Worm (Caenorhabditis elegans): ENCODE measurements around the gene Y41E3.13.

DNA sequence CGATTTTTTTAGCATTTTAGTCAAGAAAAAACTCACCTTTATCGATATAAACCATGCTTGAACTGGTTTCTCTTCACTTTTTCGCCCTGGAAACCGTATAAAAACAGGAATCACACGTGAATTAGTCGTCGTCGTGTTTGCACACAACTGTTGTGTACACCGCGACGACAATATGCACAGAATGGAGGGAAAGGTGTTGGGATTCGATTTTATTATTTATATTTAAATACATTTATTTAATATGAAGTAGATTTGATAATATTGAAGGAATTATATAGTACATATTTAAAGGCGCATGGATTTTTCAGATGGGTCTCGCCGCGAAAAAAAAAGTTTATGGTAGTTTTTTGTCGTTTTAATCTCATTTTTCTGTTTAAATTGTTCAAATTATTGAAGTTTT lies 29.2 kb upstream of the Y41E3.13 start, which contains the start of gene Y41E3.8:
- TF ChIP-seq nhr-11 (tag; optimal IDR thresholded peaks at IDR 0.05), result no peak
- TF ChIP-seq nhr-77 (tag; optimal IDR thresholded peaks at IDR 0.05), result no peak
- no peak for TF ChIP-seq nhr-6 (tag; optimal IDR thresholded peaks at IDR 0.05)
- no peak for TF ChIP-seq unc-39 (tag; optimal IDR thresholded peaks at IDR 0.05)
- no peak for TF ChIP-seq pha-4 (GFP tag; IDR thresholded peaks at IDR 0.05)
- TF ChIP-seq pha-4 (tag; optimal IDR thresholded peaks at IDR 0.05), result no peak
